Fruit fly (Drosophila melanogaster): ENCODE measurements around the gene ss.

Gene ss

dm6 chr3R:16403023-16403733, at the start of gene ss:
Gene ss, minus strand, starts transcription at chr3R:16403690.
- TF ChIP-seq CG32264 (GFP tag; optimal IDR thresholded peaks at IDR 0.05), result no peak
- TF ChIP-seq CrebA (GFP tag; optimal IDR thresholded peaks at IDR 0.05; ENCODE audit: borderline replicate concordance), result no peak
- TF ChIP-seq Hr78 (GFP tag; optimal IDR thresholded peaks at IDR 0.05), result no peak
- TF ChIP-seq woc (GFP tag; optimal IDR thresholded peaks at IDR 0.05), result no peak
- TF ChIP-seq pan (optimal IDR thresholded peaks at IDR 0.05), result peak; percentile 38
- no peak for TF ChIP-seq lola (GFP tag; optimal IDR thresholded peaks at IDR 0.05)

- TF ChIP-seq N (GFP tag; optimal IDR thresholded peaks at IDR 0.05), result peak; percentile 36
- TF ChIP-seq Abd-B (GFP tag; optimal IDR thresholded peaks at IDR 0.05), result no peak
- TF ChIP-seq sv (GFP tag; optimal IDR thresholded peaks at IDR 0.05), result no peak
- TF ChIP-seq Dif (GFP tag; optimal IDR thresholded peaks at IDR 0.05; ENCODE audit: partially characterized antibody), result peak; percentile 67
- no peak for TF ChIP-seq brk (GFP tag; optimal IDR thresholded peaks at IDR 0.05)
- TF ChIP-seq dl (GFP tag; optimal IDR thresholded peaks at IDR 0.05; ENCODE audit: insufficient read depth in 1 of 2, partially characterized antibody in 2 of 2), result peak; percentile 13 to 50
- TF ChIP-seq Sp1 (GFP tag; optimal IDR thresholded peaks at IDR 0.05), result no peak
- TF ChIP-seq Mio (GFP tag; optimal IDR thresholded peaks at IDR 0.05), result no peak
- TF ChIP-seq Myc (optimal IDR thresholded peaks at IDR 0.05), result no peak
- TF ChIP-seq Dfd (GFP tag; optimal IDR thresholded peaks at IDR 0.05), result no peak
- no peak for TF ChIP-seq CrebA (GFP tag; optimal IDR thresholded peaks at IDR 0.05; ENCODE audit: borderline replicate concordance)
- TF ChIP-seq psq (GFP tag; optimal IDR thresholded peaks at IDR 0.05), result peak; percentile 15
- no peak for TF ChIP-seq Rel (GFP tag; optimal IDR thresholded peaks at IDR 0.05)
- TF ChIP-seq Rel (tag; optimal IDR thresholded peaks at IDR 0.05), result peak; percentile 52
- TF ChIP-seq ey (GFP tag; optimal IDR thresholded peaks at IDR 0.05), result no peak
- TF ChIP-seq woc (GFP tag; optimal IDR thresholded peaks at IDR 0.05), result no peak
- no peak for TF ChIP-seq usp (GFP tag; optimal IDR thresholded peaks at IDR 0.05)
- TF ChIP-seq Hr83 (GFP tag; optimal IDR thresholded peaks at IDR 0.05; ENCODE audit: poor library complexity, severe bottlenecking), result no peak
- TF ChIP-seq Jra (GFP tag; optimal IDR thresholded peaks at IDR 0.05), result peak; percentile 90
Observed at dm6 chr3R:16452954-16453587, 49.6 kb upstream of the ss start.

- TF ChIP-seq Jra (GFP tag; optimal IDR thresholded peaks at IDR 0.05), result peak; percentile 32
- TF ChIP-seq GATAd (GFP tag; optimal IDR thresholded peaks at IDR 0.05), result peak; percentile 59
- TF ChIP-seq Hr78 (GFP tag; optimal IDR thresholded peaks at IDR 0.05), result no peak
- TF ChIP-seq Dfd (GFP tag; optimal IDR thresholded peaks at IDR 0.05), result no peak
- TF ChIP-seq dmrt93B (GFP tag; optimal IDR thresholded peaks at IDR 0.05), result no peak
- TF ChIP-seq Sp1 (GFP tag; optimal IDR thresholded peaks at IDR 0.05), result peak; percentile 64
- peak; percentile 55 for TF ChIP-seq Mio (GFP tag; optimal IDR thresholded peaks at IDR 0.05)
- TF ChIP-seq Vsx2 (GFP tag; optimal IDR thresholded peaks at IDR 0.05; ENCODE audit: partially characterized antibody), result peak; percentile 46
- TF ChIP-seq CG32264 (GFP tag; optimal IDR thresholded peaks at IDR 0.05), result peak; percentile 68
- peak; percentile 82 for TF ChIP-seq OdsH (GFP tag; optimal IDR thresholded peaks at IDR 0.05)
- peak; percentile 88 for TF ChIP-seq rgr (GFP tag; optimal IDR thresholded peaks at IDR 0.05)
- TF ChIP-seq woc (GFP tag; optimal IDR thresholded peaks at IDR 0.05), result peak; percentile 70
- no peak for TF ChIP-seq pan (optimal IDR thresholded peaks at IDR 0.05)
- peak in 1 of 2 experiments; percentile 94 for TF ChIP-seq foxo (GFP tag; optimal IDR thresholded peaks at IDR 0.05)
- TF ChIP-seq ey (GFP tag; optimal IDR thresholded peaks at IDR 0.05), result peak; percentile 91
- TF ChIP-seq Abd-B (GFP tag; optimal IDR thresholded peaks at IDR 0.05), result no peak
- TF ChIP-seq dl (GFP tag; optimal IDR thresholded peaks at IDR 0.05; ENCODE audit: insufficient read depth in 1 of 2, partially characterized antibody in 2 of 2), result peak in 1 of 2 experiments; percentile 53
- no peak for TF ChIP-seq brk (GFP tag; optimal IDR thresholded peaks at IDR 0.05)
- peak; percentile 88 for TF ChIP-seq HLH106 (tag; optimal IDR thresholded peaks at IDR 0.05)
- peak; percentile 47 for TF ChIP-seq sv (GFP tag; optimal IDR thresholded peaks at IDR 0.05)
- no peak for TF ChIP-seq usp (GFP tag; optimal IDR thresholded peaks at IDR 0.05)
- TF ChIP-seq dsf (GFP tag; optimal IDR thresholded peaks at IDR 0.05; ENCODE audit: borderline replicate concordance), result no peak
- TF ChIP-seq fru (GFP tag; optimal IDR thresholded peaks at IDR 0.05), result peak; percentile 88
- TF ChIP-seq Hnf4 (GFP tag; optimal IDR thresholded peaks at IDR 0.05), result peak; percentile 81
- no peak for TF ChIP-seq CrebA (GFP tag; optimal IDR thresholded peaks at IDR 0.05; ENCODE audit: borderline replicate concordance)
- TF ChIP-seq Rel (GFP tag; optimal IDR thresholded peaks at IDR 0.05), result no peak
- peak; percentile 100 for TF ChIP-seq Rel (tag; optimal IDR thresholded peaks at IDR 0.05)
- peak; percentile 84 for TF ChIP-seq br (GFP tag; optimal IDR thresholded peaks at IDR 0.05)
- peak; percentile 77 for TF ChIP-seq psq (GFP tag; optimal IDR thresholded peaks at IDR 0.05)
- peak; percentile 93 for TF ChIP-seq h (GFP tag; optimal IDR thresholded peaks at IDR 0.05)
- TF ChIP-seq Myc (optimal IDR thresholded peaks at IDR 0.05), result no peak
- TF ChIP-seq jim (GFP tag; optimal IDR thresholded peaks at IDR 0.05), result no peak
- no peak for TF ChIP-seq lola (GFP tag; optimal IDR thresholded peaks at IDR 0.05)
- TF ChIP-seq Dif (GFP tag; optimal IDR thresholded peaks at IDR 0.05; ENCODE audit: partially characterized antibody), result peak; percentile 48
- peak; percentile 52 for TF ChIP-seq CG9705 (GFP tag; optimal IDR thresholded peaks at IDR 0.05)
- TF ChIP-seq N (GFP tag; optimal IDR thresholded peaks at IDR 0.05), result no peak
- TF ChIP-seq sage (GFP tag; optimal IDR thresholded peaks at IDR 0.05), result peak; percentile 42
- TF ChIP-seq Hr83 (GFP tag; optimal IDR thresholded peaks at IDR 0.05; ENCODE audit: poor library complexity, severe bottlenecking), result peak; percentile 71
Observed at dm6 chr3R:16449187-16449973, 45.9 kb upstream of the ss start.
